Worm (Caenorhabditis elegans): ENCODE measurements around the gene T05A7.1.
A peak's percentile ranks its signal among the peaks of the same experiment; 100 is the strongest.
"Not testable (repeated sequence)": the region's sequence is repeated elsewhere in the genome, so short reads cannot be mapped to it uniquely, and the experiment has no call there.

The T05A7.1 gene

DNA sequence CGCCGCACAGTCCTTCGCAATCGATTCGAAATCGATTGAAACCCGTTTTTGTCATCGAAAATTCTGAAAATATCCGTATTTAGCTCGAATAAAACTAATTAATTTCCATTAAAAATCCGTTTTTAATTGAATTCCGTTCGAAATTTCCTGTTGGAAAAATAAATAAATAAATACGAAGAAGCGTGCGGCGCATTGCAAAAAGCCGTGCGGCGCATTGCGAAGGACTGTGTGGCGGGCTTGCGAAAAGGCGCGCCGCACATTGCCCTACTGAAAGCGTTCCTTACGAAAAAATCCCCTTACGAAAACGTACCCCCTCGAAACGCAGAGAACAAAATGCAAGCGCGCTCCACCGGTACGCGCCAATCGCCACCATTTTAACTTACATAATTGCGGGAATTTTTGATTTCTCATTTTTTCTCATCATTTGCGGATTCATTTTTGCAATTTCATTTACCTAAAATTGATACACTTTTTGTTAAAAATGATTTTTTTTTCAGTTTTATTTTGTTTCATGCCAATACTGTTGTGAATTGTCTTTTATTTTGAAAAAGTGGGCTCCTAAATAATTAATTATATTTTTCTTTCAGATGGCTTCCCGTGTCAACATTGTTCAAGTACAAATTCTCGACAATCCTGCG, 23.6 kb downstream of the T05A7.1 start, which contains the start of gene unc-85 (continued):
- peak; percentile 85 for TF ChIP-seq egrh-3 (GFP tag; IDR thresholded peaks at IDR 0.05)
- peak; percentile 88 for TF ChIP-seq dpl-1 (GFP tag; optimal IDR thresholded peaks at IDR 0.05)
- peak; percentile 44 for TF ChIP-seq madf-10 (tag; optimal IDR thresholded peaks at IDR 0.05)
- TF ChIP-seq nhr-90 (tag; optimal IDR thresholded peaks at IDR 0.05), result peak; percentile 34
- peak; percentile 97 for TF ChIP-seq madf-8 (GFP tag; conservative IDR thresholded peaks at IDR 0.05)
- TF ChIP-seq ceh-91 (GFP tag; IDR thresholded peaks at IDR 0.05), result peak; percentile 100
- 0 out of 2 replicates have a peak, but pooled peaks have one; percentile 53 for TF ChIP-seq aptf-3 (GFP tag; IDR thresholded peaks at IDR 0.05)
- peak; percentile 85 for TF ChIP-seq egl-44 (GFP tag; IDR thresholded peaks at IDR 0.05)
- peak; percentile 96 for TF ChIP-seq F33H1.4 (GFP tag; IDR thresholded peaks at IDR 0.05)
- peak; percentile 84 for TF ChIP-seq attf-3 (GFP tag; conservative IDR thresholded peaks at IDR 0.05)
- peak; percentile 96 for TF ChIP-seq efl-1 (GFP tag; optimal IDR thresholded peaks at IDR 0.05)
- TF ChIP-seq lsl-1 (GFP tag; optimal IDR thresholded peaks at IDR 0.05), result peak; percentile 79
- peak; percentile 32 for TF ChIP-seq ZK185.1 (tag; optimal IDR thresholded peaks at IDR 0.05; ENCODE audit: poor library complexity, severe bottlenecking)
- peak; percentile 77 for TF ChIP-seq attf-6 (GFP tag; IDR thresholded peaks at IDR 0.05)
- peak; percentile 74; the same call in 1 of the 2 replicates for TF ChIP-seq hmg-20 (GFP tag; IDR thresholded peaks at IDR 0.05)
- TF ChIP-seq let-607 (tag; optimal IDR thresholded peaks at IDR 0.05), result peak in 1 of 2 experiments; percentile 74
- peak; percentile 99 for TF ChIP-seq dox-1 (GFP tag; IDR thresholded peaks at IDR 0.05)
- peak; percentile 69 for TF ChIP-seq B0336.3 (GFP tag; IDR thresholded peaks at IDR 0.05)
- TF ChIP-seq K12H6.12 (tag; optimal IDR thresholded peaks at IDR 0.05), result peak; percentile 2
- peak; percentile 95 for TF ChIP-seq madf-3 (GFP tag; IDR thresholded peaks at IDR 0.05)
- TF ChIP-seq Y79H2A.3 (GFP tag; conservative IDR thresholded peaks at IDR 0.05), result peak; percentile 89
- peak; percentile 35 for TF ChIP-seq rpc-1 (optimal IDR thresholded peaks at IDR 0.05)
- not testable (repeated sequence) for TF ChIP-seq rpc-1 (tag; optimal IDR thresholded peaks at IDR 0.05)
- peak; percentile 98 for TF ChIP-seq C06A6.2 (GFP tag; conservative IDR thresholded peaks at IDR 0.05)
- TF ChIP-seq Y95B8A.8 (GFP tag; IDR thresholded peaks at IDR 0.05), result peak; percentile 99
- peak; percentile 79 for TF ChIP-seq lin-26 (GFP tag; IDR thresholded peaks at IDR 0.05)
- peak; percentile 93 for TF ChIP-seq ztf-25 (GFP tag; IDR thresholded peaks at IDR 0.05)
- peak; percentile 11 for TF ChIP-seq hrde-1 (tag; optimal IDR thresholded peaks at IDR 0.05; ENCODE audit: borderline replicate concordance)
- peak; percentile 60 for TF ChIP-seq ztf-26 (tag; optimal IDR thresholded peaks at IDR 0.05)
- TF ChIP-seq ztf-28 (GFP tag; IDR thresholded peaks at IDR 0.05), result peak; percentile 98
- TF ChIP-seq snpc-1.3 (tag; optimal IDR thresholded peaks at IDR 0.05; ENCODE audit: insufficient read depth), result peak; percentile 36
- TF ChIP-seq Y67H2A.10 (GFP tag; conservative IDR thresholded peaks at IDR 0.05), result peak; percentile 91
- peak; percentile 94 for TF ChIP-seq bed-2 (GFP tag; IDR thresholded peaks at IDR 0.05)
- TF ChIP-seq lir-1 (GFP tag; conservative IDR thresholded peaks at IDR 0.05), result peak; percentile 86
- TF ChIP-seq nhr-80 (tag; optimal IDR thresholded peaks at IDR 0.05), result peak; percentile 57
- TF ChIP-seq tlf-1 (GFP tag; optimal IDR thresholded peaks at IDR 0.05), result peak; percentile 81
- peak; percentile 61 for TF ChIP-seq tbp1 (GFP tag; optimal IDR thresholded peaks at IDR 0.05)
- TF ChIP-seq zfh-2 (GFP tag; conservative IDR thresholded peaks at IDR 0.05), result peak; percentile 78
- peak; percentile 88 for TF ChIP-seq K11D2.4 (GFP tag; IDR thresholded peaks at IDR 0.05)
- TF ChIP-seq aptf-2 (GFP tag; conservative IDR thresholded peaks at IDR 0.05), result peak; percentile 77
- TF ChIP-seq hsf-1 (GFP tag; IDR thresholded peaks at IDR 0.05), result peak; percentile 95
- peak; percentile 45 for TF ChIP-seq F23B12.7 (tag; optimal IDR thresholded peaks at IDR 0.05; ENCODE audit: insufficient read depth)
- TF ChIP-seq C17E4.6 (GFP tag; IDR thresholded peaks at IDR 0.05), result peak; percentile 98
- TF ChIP-seq ztf-18 (tag; optimal IDR thresholded peaks at IDR 0.05), result peak; percentile 66
- peak; percentile 56 for TF ChIP-seq unc-130 (GFP tag; optimal IDR thresholded peaks at IDR 0.05)
- peak; percentile 96 for TF ChIP-seq rcor-1 (GFP tag; IDR thresholded peaks at IDR 0.05)
- peak; percentile 46 for TF ChIP-seq athp-1 (tag; optimal IDR thresholded peaks at IDR 0.05)

All from whole organism, young adult.